Worm (Caenorhabditis elegans) whole organism, mixed stage, embryonic: ENCODE data around the gene ocr-1.

Experiments
- M03D4.4 ChIP-seq: sonication (generic microtip); optimal IDR thresholded peaks from 2 replicates; lab custom pipeline; 2017; ENCODE audit warnings: mild to moderate bottlenecking, missing genetic modification characterization, missing compliant biosample characterization
- bed-3 ChIP-seq: fragments of 200-800 bp; sonication (Bioruptor generic); optimal IDR thresholded peaks from 3 replicates; lab custom pipeline; 2018; ENCODE audit warnings: mild to moderate bottlenecking, missing genetic modification characterization, moderate library complexity, missing compliant biosample characterization
- blmp-1 ChIP-seq: fragments of 150-350 bp; optimal IDR thresholded peaks from 2 replicates; lab custom pipeline; 2014; ENCODE audit warnings: missing biosample characterization, missing genetic modification characterization
- ceh-39 ChIP-seq: fragments of 150-350 bp; optimal IDR thresholded peaks from 2 replicates; lab custom pipeline; 2014; ENCODE audit warnings: missing biosample characterization, missing genetic modification characterization
- ceh-43 ChIP-seq: fragments of 200-800 bp; sonication (Bioruptor generic); optimal IDR thresholded peaks from 2 replicates; lab custom pipeline; 2018; ENCODE audit warnings: mild to moderate bottlenecking, missing genetic modification characterization, moderate library complexity, missing compliant biosample characterization
- ceh-83 ChIP-seq: fragments of 200-800 bp; sonication (Bioruptor generic); optimal IDR thresholded peaks from 2 replicates; lab custom pipeline; 2018; ENCODE audit warnings: mild to moderate bottlenecking, missing genetic modification characterization, missing compliant biosample characterization
- ces-1 ChIP-seq: fragments of 150-350 bp; optimal IDR thresholded peaks from 2 replicates; lab custom pipeline; 2014; ENCODE audit warnings: missing biosample characterization, missing genetic modification reagents, missing genetic modification characterization
- cnd-1 ChIP-seq: fragments of 200-800 bp; sonication (Bioruptor generic); optimal IDR thresholded peaks from 2 replicates; lab custom pipeline; 2018; ENCODE audit warnings: mild to moderate bottlenecking, missing genetic modification characterization, missing compliant biosample characterization
- drap-1 ChIP-seq: fragments of 200-800 bp; sonication (Bioruptor generic); optimal IDR thresholded peaks from 3 replicates; lab custom pipeline; 2018; ENCODE audit warnings: mild to moderate bottlenecking, missing genetic modification characterization, missing compliant biosample characterization
- elt-1 ChIP-seq: sonication (generic microtip); optimal IDR thresholded peaks from 2 replicates; lab custom pipeline; 2017; ENCODE audit warnings: missing genetic modification characterization, mild to moderate bottlenecking, missing compliant biosample characterization, antibody characterized with exemption, moderate library complexity, borderline replicate concordance; ENCODE audit not compliant: insufficient read depth
- elt-3 ChIP-seq: fragments of 150-350 bp; optimal IDR thresholded peaks from 2 replicates; lab custom pipeline; 2014; ENCODE audit warnings: missing biosample characterization, missing genetic modification characterization
- flh-1 ChIP-seq: fragments of 200-800 bp; sonication (Bioruptor generic); optimal IDR thresholded peaks from 2 replicates; lab custom pipeline; 2018; ENCODE audit warnings: mild to moderate bottlenecking, missing genetic modification characterization, moderate library complexity, missing compliant biosample characterization
- ham-2 ChIP-seq: fragments of 200-800 bp; sonication (Bioruptor generic); optimal IDR thresholded peaks from 2 replicates; lab custom pipeline; 2018; ENCODE audit warnings: mild to moderate bottlenecking, missing genetic modification characterization, missing compliant biosample characterization
- hlh-1 ChIP-seq: fragments of 150-350 bp; optimal IDR thresholded peaks from 2 replicates; lab custom pipeline; 2014; ENCODE audit warnings: missing biosample characterization, missing genetic modification reagents, missing genetic modification characterization
- lin-13 ChIP-seq: fragments of 150-350 bp; optimal IDR thresholded peaks from 2 replicates; lab custom pipeline; 2014; ENCODE audit warnings: missing biosample characterization, missing genetic modification characterization
- lin-32 ChIP-seq: fragments of 200-800 bp; sonication (Bioruptor generic); optimal IDR thresholded peaks from 2 replicates; lab custom pipeline; 2018; ENCODE audit warnings: mild to moderate bottlenecking, missing genetic modification characterization, missing compliant biosample characterization
- lsy-2 ChIP-seq: fragments of 150-350 bp; optimal IDR thresholded peaks from 2 replicates; lab custom pipeline; 2014; ENCODE audit warnings: missing biosample characterization, missing genetic modification characterization
- mab-5 ChIP-seq: fragments of 150-350 bp; optimal IDR thresholded peaks from 2 replicates; lab custom pipeline; 2014; ENCODE audit warnings: missing biosample characterization, missing genetic modification characterization
- mep-1 ChIP-seq: fragments of 150-350 bp; optimal IDR thresholded peaks from 2 replicates; lab custom pipeline; 2017; ENCODE audit warnings: missing biosample characterization, missing genetic modification reagents, missing genetic modification characterization, inconsistent platforms
- mls-2 ChIP-seq: sonication (generic microtip); optimal IDR thresholded peaks from 2 replicates; lab custom pipeline; 2016; ENCODE audit warnings: mild to moderate bottlenecking, missing genetic modification characterization, moderate library complexity, missing compliant biosample characterization
- nhr-12 ChIP-seq: fragments of 150-350 bp; optimal IDR thresholded peaks from 2 replicates; lab custom pipeline; 2014; ENCODE audit warnings: missing biosample characterization, missing genetic modification characterization
- nhr-2 ChIP-seq: fragments of 150-350 bp; optimal IDR thresholded peaks from 2 replicates; lab custom pipeline; 2014; ENCODE audit warnings: missing biosample characterization, missing genetic modification characterization
- nhr-237 ChIP-seq: fragments of 150-350 bp; optimal IDR thresholded peaks from 2 replicates; lab custom pipeline; 2014; ENCODE audit warnings: missing biosample characterization, missing genetic modification characterization
- nhr-28 ChIP-seq: fragments of 150-350 bp; optimal IDR thresholded peaks from 2 replicates; lab custom pipeline; 2014; ENCODE audit warnings: missing biosample characterization, missing genetic modification characterization
- nhr-76 ChIP-seq: sonication (generic microtip); optimal IDR thresholded peaks from 2 replicates; lab custom pipeline; 2017; ENCODE audit warnings: missing biosample characterization, missing genetic modification characterization
- pha-4 ChIP-seq: fragments of 150-350 bp; optimal IDR thresholded peaks from 2 replicates; lab custom pipeline; 2018; ENCODE audit warnings: missing biosample characterization, missing genetic modification reagents, missing genetic modification characterization
- sem-2 ChIP-seq: fragments of 200-800 bp; sonication (Bioruptor generic); optimal IDR thresholded peaks from 2 replicates; lab custom pipeline; 2018; ENCODE audit warnings: mild to moderate bottlenecking, missing genetic modification characterization, missing compliant biosample characterization
- snpc-4 ChIP-seq: fragments of 150-350 bp; optimal IDR thresholded peaks from 2 replicates; lab custom pipeline; 2014; ENCODE audit warnings: missing biosample characterization, missing genetic modification characterization
- sptf-1 ChIP-seq: sonication (generic microtip); optimal IDR thresholded peaks from 2 replicates; lab custom pipeline; 2017; ENCODE audit warnings: mild to moderate bottlenecking, missing genetic modification characterization, moderate library complexity, missing compliant biosample characterization
- tbx-8 ChIP-seq: fragments of 200-800 bp; sonication (Bioruptor generic); optimal IDR thresholded peaks from 2 replicates; lab custom pipeline; 2018; ENCODE audit warnings: mild to moderate bottlenecking, missing genetic modification characterization, moderate library complexity, missing compliant biosample characterization
- unc-120 ChIP-seq: sonication (generic microtip); optimal IDR thresholded peaks from 2 replicates; lab custom pipeline; 2017; ENCODE audit warnings: missing genetic modification characterization, missing compliant biosample characterization; ENCODE audit not compliant: poor library complexity, severe bottlenecking
- unc-39 ChIP-seq: fragments of 150-350 bp; optimal IDR thresholded peaks from 2 replicates; lab custom pipeline; 2014; ENCODE audit warnings: missing biosample characterization, missing genetic modification characterization
- unc-62 ChIP-seq: fragments of 150-350 bp; optimal IDR thresholded peaks from 2 replicates; lab custom pipeline; 2014; ENCODE audit warnings: missing biosample characterization, missing genetic modification reagents, missing genetic modification characterization
- zip-8 ChIP-seq: fragments of 150-350 bp; optimal IDR thresholded peaks from 2 replicates; lab custom pipeline; 2014; ENCODE audit warnings: missing biosample characterization, missing genetic modification characterization
- ztf-11 ChIP-seq: fragments of 150-350 bp; optimal IDR thresholded peaks from 2 replicates; lab custom pipeline; 2014; ENCODE audit warnings: missing biosample characterization, missing genetic modification characterization

ocr-1 gene

ce11 chrV:10764066-10764465 is at the start of gene ocr-1:
Gene ocr-1, plus strand, starts transcription at chrV:10764366.
- TF ChIP-seq nhr-28 (tag; lab: Kevin White, UChicago) (no peak), pha-4 (tag; lab: Kevin White, UChicago) (no peak), lin-13 (tag; lab: Kevin White, UChicago) (no peak), nhr-12 (tag; lab: Kevin White, UChicago) (no peak), mep-1 (tag; lab: Kevin White, UChicago) (no peak), nhr-2 (tag; lab: Kevin White, UChicago) (no peak), unc-39 (tag; lab: Kevin White, UChicago) (no peak), bed-3 (no peak), cnd-1 (tag; lab: Kevin White, UChicago) (no peak), ces-1 (GFP tag; lab: Kevin White, UChicago) (no peak), zip-8 (tag; lab: Kevin White, UChicago) (no peak), ceh-39 (tag; lab: Kevin White, UChicago) (no peak), nhr-76 (tag; lab: Kevin White, UChicago) (no peak), ceh-83 (GFP tag; lab: Kevin White, UChicago) (no peak), elt-1 (no peak), flh-1 (GFP tag; lab: Kevin White, UChicago) (no peak), lsy-2 (no peak), lin-32 (GFP tag; lab: Kevin White, UChicago) (no peak)
- TF ChIP-seq, all 35 proteins: peak for 0

- TF ChIP-seq blmp-1 (tag; lab: Kevin White, UChicago): no peak
- TF ChIP-seq snpc-4 (tag; lab: Kevin White, UChicago): no peak
- no peak for TF ChIP-seq ces-1 (GFP tag; lab: Kevin White, UChicago)
- TF ChIP-seq mab-5: no peak
- TF ChIP-seq ztf-11 (tag; lab: Kevin White, UChicago): no peak
- no peak for TF ChIP-seq mep-1 (tag; lab: Kevin White, UChicago)
- TF ChIP-seq drap-1 (GFP tag; lab: Kevin White, UChicago): no peak
- no peak for TF ChIP-seq sptf-1
- TF ChIP-seq lsy-2: no peak
- no peak for TF ChIP-seq hlh-1 (tag; lab: Kevin White, UChicago)
- TF ChIP-seq, all 35 proteins: peak for 0
Measured at ce11 chrV:10714630-10715029, 49.5 kb upstream of the ocr-1 start.

- TF ChIP-seq ztf-11 (tag; lab: Kevin White, UChicago) (no peak), sem-2 (GFP tag; lab: Kevin White, UChicago) (no peak), mls-2 (tag; lab: Kevin White, UChicago) (peak; percentile 78), ceh-43 (GFP tag; lab: Kevin White, UChicago) (peak; percentile 55), drap-1 (GFP tag; lab: Kevin White, UChicago) (peak; percentile 57), mep-1 (tag; lab: Kevin White, UChicago) (peak; percentile 23), elt-1 (no peak), snpc-4 (tag; lab: Kevin White, UChicago) (no peak), ceh-83 (GFP tag; lab: Kevin White, UChicago) (peak; percentile 47), lin-32 (GFP tag; lab: Kevin White, UChicago) (no peak), unc-39 (tag; lab: Kevin White, UChicago) (no peak), tbx-8 (GFP tag; lab: Kevin White, UChicago) (peak; percentile 47), ham-2 (GFP tag; lab: Kevin White, UChicago) (peak; percentile 49), nhr-28 (tag; lab: Kevin White, UChicago) (no peak), hlh-1 (tag; lab: Kevin White, UChicago) (peak; percentile 65), bed-3 (no peak), mab-5 (no peak), lin-13 (tag; lab: Kevin White, UChicago) (peak; percentile 58), blmp-1 (tag; lab: Kevin White, UChicago) (no peak), ceh-39 (tag; lab: Kevin White, UChicago) (no peak), nhr-2 (tag; lab: Kevin White, UChicago) (peak; percentile 57), zip-8 (tag; lab: Kevin White, UChicago) (no peak), unc-62 (peak; percentile 52), ces-1 (GFP tag; lab: Kevin White, UChicago) (peak; percentile 68), M03D4.4 (tag; lab: Kevin White, UChicago) (peak; percentile 2), nhr-12 (tag; lab: Kevin White, UChicago) (no peak), elt-3 (tag; lab: Kevin White, UChicago) (no peak), nhr-237 (tag; lab: Kevin White, UChicago) (peak; percentile 48), nhr-76 (tag; lab: Kevin White, UChicago) (no peak), flh-1 (GFP tag; lab: Kevin White, UChicago) (no peak), pha-4 (tag; lab: Kevin White, UChicago) (no peak), sptf-1 (peak; percentile 85), unc-120 (tag; lab: Kevin White, UChicago) (peak; percentile 36), lsy-2 (peak; percentile 19), cnd-1 (tag; lab: Kevin White, UChicago) (peak; percentile 53)
Measured at ce11 chrV:10715158-10716152, 48.7 kb upstream of the ocr-1 start.
